Worm (Caenorhabditis elegans): ENCODE data around the gene srab-23.

DNA sequence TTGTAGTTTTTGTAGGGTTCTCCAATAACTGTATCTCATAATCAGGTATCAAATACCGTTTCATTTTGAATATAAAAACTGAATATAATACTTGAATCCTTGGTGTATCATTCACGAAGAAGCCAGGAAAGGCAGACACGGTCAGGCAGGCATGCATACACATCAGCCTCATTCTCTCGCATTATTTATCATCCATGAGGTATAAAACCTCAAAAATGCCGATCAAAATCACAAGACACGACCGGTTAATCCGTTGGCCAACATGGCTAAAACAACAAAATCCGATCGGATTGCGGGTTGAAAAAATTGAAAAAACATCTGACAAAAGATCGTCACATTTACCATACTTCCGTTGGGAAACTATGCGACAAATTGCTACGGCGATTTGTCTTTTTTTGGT, 13.1 kb downstream of the srab-23 start, which contains the start of gene F59A7.5:
- TF ChIP-seq nhr-25 (tag; optimal IDR thresholded peaks at IDR 0.05) (no peak), nhr-11 (tag; optimal IDR thresholded peaks at IDR 0.05) (no peak), sma-9 (GFP tag; optimal IDR thresholded peaks at IDR 0.05) (no peak), sma-9 (tag; optimal IDR thresholded peaks at IDR 0.05) (no peak), snpc-4 (tag; optimal IDR thresholded peaks at IDR 0.05) (no peak), lin-11 (tag; optimal IDR thresholded peaks at IDR 0.05) (no peak), unc-62 (GFP tag; optimal IDR thresholded peaks at IDR 0.05) (no peak), lin-13 (GFP tag; optimal IDR thresholded peaks at IDR 0.05) (no peak), alr-1 (tag; optimal IDR thresholded peaks at IDR 0.05) (no peak), nhr-129 (tag; optimal IDR thresholded peaks at IDR 0.05) (no peak), ama-1 (optimal IDR thresholded peaks at IDR 0.05) (no peak), lin-39 (tag; optimal IDR thresholded peaks at IDR 0.05) (no peak)
